Fruit fly (Drosophila melanogaster): ENCODE data around the gene RpL34b.
A peak's percentile ranks its signal among the peaks of the same experiment; 100 is the strongest.

dm6 chr3R:9434543-9435407 lies 33.7 kb upstream of the RpL34b start:
- TF ChIP-seq CG7368 (GFP tag; optimal IDR thresholded peaks at IDR 0.05) (peak; percentile 31), spab (GFP tag; optimal IDR thresholded peaks at IDR 0.05) (peak; percentile 2), Sox102F (GFP tag; optimal IDR thresholded peaks at IDR 0.05) (no peak), CG11762 (GFP tag; optimal IDR thresholded peaks at IDR 0.05; ENCODE audit: insufficient read depth) (peak; percentile 33), Eip78C (GFP tag) (peak; percentile 86), net (GFP tag; optimal IDR thresholded peaks at IDR 0.05) (peak; percentile 74), CG6792 (GFP tag; optimal IDR thresholded peaks at IDR 0.05) (peak; percentile 38), Ets96B (tag; optimal IDR thresholded peaks at IDR 0.05) (peak; percentile 40), Met (GFP tag; optimal IDR thresholded peaks at IDR 0.05) (no peak), OdsH (GFP tag; optimal IDR thresholded peaks at IDR 0.05) (peak; percentile 73), CG6854 (GFP tag; optimal IDR thresholded peaks at IDR 0.05) (no peak)
